Fruit fly (Drosophila melanogaster): ENCODE data around the gene Cpr73D.
A peak's percentile ranks its signal among the peaks of the same experiment; 100 is the strongest.

Gene Cpr73D

DNA sequence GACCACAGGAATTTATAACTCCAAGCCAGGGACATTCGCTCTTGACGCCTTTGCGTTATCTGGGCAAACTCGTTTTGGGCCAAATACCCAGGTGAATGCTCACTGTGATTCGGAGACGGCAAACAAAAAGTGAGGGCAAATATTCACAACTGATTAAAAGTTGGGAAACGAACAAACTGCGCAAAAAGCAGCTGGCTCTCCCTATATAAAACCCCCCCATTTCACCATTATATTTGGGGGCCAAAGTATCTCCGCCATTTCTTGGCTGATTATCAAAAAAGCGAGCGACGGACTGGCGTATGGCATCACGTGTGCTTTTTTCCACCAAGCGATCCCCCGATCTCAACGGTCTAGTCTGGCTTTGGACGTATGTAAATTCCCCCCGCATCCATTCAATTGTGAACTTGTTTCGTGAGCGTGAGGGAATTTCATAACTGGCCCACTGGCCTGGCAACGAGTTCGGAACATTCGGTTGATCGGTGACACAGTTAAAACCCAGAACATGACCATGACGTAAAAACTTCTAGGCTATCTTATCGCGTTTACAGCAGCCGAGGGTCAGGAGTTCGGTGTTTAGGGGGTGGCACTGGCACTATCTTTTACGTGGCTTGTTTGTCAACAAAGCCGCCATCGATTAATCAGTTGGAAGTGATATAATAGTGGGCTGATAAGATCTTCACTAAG lies 1.1 kb upstream of the Cpr73D start:
- no peak for TF ChIP-seq Rel (GFP tag; optimal IDR thresholded peaks at IDR 0.05)
- TF ChIP-seq Rel (tag; optimal IDR thresholded peaks at IDR 0.05), result peak; percentile 98
- TF ChIP-seq tai (GFP tag; optimal IDR thresholded peaks at IDR 0.05), result no peak
- TF ChIP-seq dmrt93B (GFP tag; optimal IDR thresholded peaks at IDR 0.05), result no peak
- TF ChIP-seq HLH106 (tag; optimal IDR thresholded peaks at IDR 0.05), result no peak

DNA sequence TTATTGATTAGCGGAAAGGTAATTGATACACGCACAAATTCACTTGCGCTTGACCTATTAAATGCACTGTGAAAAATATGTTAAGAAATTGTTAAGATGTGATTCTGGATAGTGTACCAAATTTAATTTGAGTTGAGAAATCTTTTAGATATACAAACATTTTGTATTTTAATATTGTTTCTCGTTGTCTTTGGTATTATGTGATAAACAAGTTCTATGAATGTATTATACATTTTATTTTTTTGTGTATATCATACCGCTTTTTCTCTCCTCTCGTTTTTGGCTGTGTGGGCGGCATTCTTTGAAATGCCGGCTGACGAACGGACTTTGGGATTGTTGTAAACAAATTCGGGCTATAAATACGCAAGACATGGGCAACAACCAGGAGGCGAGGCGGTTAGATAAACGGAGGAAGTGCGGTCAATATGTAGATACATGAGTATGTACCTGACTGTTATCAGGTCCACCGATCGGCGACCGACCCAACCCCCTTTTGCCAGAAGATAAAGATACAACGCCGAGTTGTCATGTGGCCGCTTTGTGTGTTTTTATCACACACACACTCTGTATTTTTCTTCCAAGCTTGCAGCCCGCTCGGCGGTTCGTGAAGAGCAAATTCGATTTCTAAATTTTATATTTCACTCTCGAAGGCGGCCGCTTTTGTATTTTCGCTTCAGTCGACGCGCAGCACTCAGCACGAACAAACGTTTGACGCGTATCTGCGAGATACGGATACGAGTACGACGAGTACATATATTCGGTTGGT lies 538 bp downstream of the Cpr73D start:
- TF ChIP-seq ey (GFP tag; optimal IDR thresholded peaks at IDR 0.05) (peak; percentile 27), Vsx2 (GFP tag; optimal IDR thresholded peaks at IDR 0.05; ENCODE audit: partially characterized antibody) (peak; percentile 56), fru (GFP tag; optimal IDR thresholded peaks at IDR 0.05) (peak; percentile 10), brk (GFP tag; optimal IDR thresholded peaks at IDR 0.05) (no peak), Hr83 (GFP tag; optimal IDR thresholded peaks at IDR 0.05; ENCODE audit: poor library complexity, severe bottlenecking) (peak; percentile 21), pan (optimal IDR thresholded peaks at IDR 0.05) (no peak), CG32264 (GFP tag; optimal IDR thresholded peaks at IDR 0.05) (no peak), foxo (GFP tag; optimal IDR thresholded peaks at IDR 0.05) (peak in 1 of 2 experiments; percentile 43), h (GFP tag; optimal IDR thresholded peaks at IDR 0.05) (peak; percentile 37), rgr (GFP tag; optimal IDR thresholded peaks at IDR 0.05) (peak; percentile 31), sv (GFP tag; optimal IDR thresholded peaks at IDR 0.05) (peak; percentile 33), dl (GFP tag; optimal IDR thresholded peaks at IDR 0.05; ENCODE audit: insufficient read depth in 1 of 2, partially characterized antibody in 2 of 2) (peak in 1 of 2 experiments; percentile 32), usp (GFP tag; optimal IDR thresholded peaks at IDR 0.05) (no peak), tai (GFP tag; optimal IDR thresholded peaks at IDR 0.05) (no peak), Rel (GFP tag; optimal IDR thresholded peaks at IDR 0.05) (no peak), Rel (tag; optimal IDR thresholded peaks at IDR 0.05) (peak; percentile 68), woc (GFP tag; optimal IDR thresholded peaks at IDR 0.05) (peak; percentile 18), Dfd (GFP tag; optimal IDR thresholded peaks at IDR 0.05) (no peak), psq (GFP tag; optimal IDR thresholded peaks at IDR 0.05) (peak; percentile 3), Hnf4 (GFP tag; optimal IDR thresholded peaks at IDR 0.05) (no peak), GATAd (GFP tag; optimal IDR thresholded peaks at IDR 0.05) (no peak), sage (GFP tag; optimal IDR thresholded peaks at IDR 0.05) (no peak), dmrt93B (GFP tag; optimal IDR thresholded peaks at IDR 0.05) (no peak), OdsH (GFP tag; optimal IDR thresholded peaks at IDR 0.05) (peak; percentile 28), CG9705 (GFP tag; optimal IDR thresholded peaks at IDR 0.05) (no peak), Mio (GFP tag; optimal IDR thresholded peaks at IDR 0.05) (no peak), CrebA (GFP tag; optimal IDR thresholded peaks at IDR 0.05; ENCODE audit: borderline replicate concordance) (no peak), jim (GFP tag; optimal IDR thresholded peaks at IDR 0.05) (no peak), dsf (GFP tag; optimal IDR thresholded peaks at IDR 0.05; ENCODE audit: borderline replicate concordance) (no peak), lola (GFP tag; optimal IDR thresholded peaks at IDR 0.05) (no peak), Dif (GFP tag; optimal IDR thresholded peaks at IDR 0.05; ENCODE audit: partially characterized antibody) (no peak), N (GFP tag; optimal IDR thresholded peaks at IDR 0.05) (no peak), HLH106 (tag; optimal IDR thresholded peaks at IDR 0.05) (peak; percentile 26), br (GFP tag; optimal IDR thresholded peaks at IDR 0.05) (no peak)

DNA sequence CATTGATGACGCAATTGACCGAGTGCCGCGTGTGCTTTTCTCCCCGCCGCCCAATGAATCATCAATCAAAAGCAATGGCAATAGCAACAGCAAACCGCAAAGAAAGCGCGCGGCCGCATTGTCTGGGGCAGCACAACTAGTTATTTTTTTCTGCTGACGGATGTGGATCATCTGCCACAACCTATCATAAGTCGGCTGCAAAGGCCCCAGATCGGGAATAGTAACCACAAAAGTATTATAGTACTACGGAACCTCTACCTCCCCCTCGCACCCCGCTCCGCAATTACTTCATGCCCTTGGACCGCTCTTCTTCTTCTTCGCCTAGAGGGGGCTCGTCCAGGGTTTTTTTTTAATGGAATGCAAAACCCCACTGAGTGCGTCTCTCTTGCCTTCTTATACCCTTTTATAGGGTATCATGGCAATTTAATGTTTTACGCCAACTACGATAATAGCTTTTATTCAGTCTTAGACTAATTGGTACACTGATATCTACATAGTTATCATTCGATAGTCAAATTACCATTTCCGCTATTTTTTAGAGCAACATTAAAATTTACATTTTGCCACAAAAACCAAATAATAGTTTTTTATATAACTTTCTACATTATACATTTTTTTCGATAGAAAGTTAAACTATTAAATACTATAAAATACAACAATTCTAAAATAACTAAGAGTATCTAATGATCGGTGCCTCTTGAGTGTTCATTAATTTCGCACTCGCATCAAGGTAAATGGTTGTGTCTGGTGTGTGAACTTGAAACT lies 1.3 kb downstream of the Cpr73D start:
- no peak for TF ChIP-seq OdsH (GFP tag; optimal IDR thresholded peaks at IDR 0.05)
- TF ChIP-seq HLH106 (tag; optimal IDR thresholded peaks at IDR 0.05), result no peak
- TF ChIP-seq Mio (GFP tag; optimal IDR thresholded peaks at IDR 0.05), result no peak
- TF ChIP-seq Jra (GFP tag; optimal IDR thresholded peaks at IDR 0.05), result no peak
- no peak for TF ChIP-seq brk (GFP tag; optimal IDR thresholded peaks at IDR 0.05)
- TF ChIP-seq fru (GFP tag; optimal IDR thresholded peaks at IDR 0.05), result peak; percentile 41
